Worm (Caenorhabditis elegans): ENCODE data around the gene sec-22.

- TF ChIP-seq ref-1 (GFP tag; conservative IDR thresholded peaks at IDR 0.05): no peak
- no peak for TF ChIP-seq tab-1 (GFP tag; IDR thresholded peaks at IDR 0.05)
- no peak for TF ChIP-seq flt-1 (GFP tag; IDR thresholded peaks at IDR 0.05)
- TF ChIP-seq T22C8.4 (GFP tag; IDR thresholded peaks at IDR 0.05): no peak
- TF ChIP-seq ztf-23 (GFP tag; IDR thresholded peaks at IDR 0.05): no peak
- TF ChIP-seq ztf-29 (GFP tag; IDR thresholded peaks at IDR 0.05): no peak
Measured at ce11 chrX:1017456-1017855, 17.9 kb upstream of the sec-22 start, which contains the start of the genes F55A4.13 and nlf-1.
